Worm (Caenorhabditis elegans): ENCODE data around the gene W02G9.4.
"Not testable (repeated sequence)": the region's sequence is repeated elsewhere in the genome, so short reads cannot be mapped to it uniquely, and the experiment has no call there.

DNA sequence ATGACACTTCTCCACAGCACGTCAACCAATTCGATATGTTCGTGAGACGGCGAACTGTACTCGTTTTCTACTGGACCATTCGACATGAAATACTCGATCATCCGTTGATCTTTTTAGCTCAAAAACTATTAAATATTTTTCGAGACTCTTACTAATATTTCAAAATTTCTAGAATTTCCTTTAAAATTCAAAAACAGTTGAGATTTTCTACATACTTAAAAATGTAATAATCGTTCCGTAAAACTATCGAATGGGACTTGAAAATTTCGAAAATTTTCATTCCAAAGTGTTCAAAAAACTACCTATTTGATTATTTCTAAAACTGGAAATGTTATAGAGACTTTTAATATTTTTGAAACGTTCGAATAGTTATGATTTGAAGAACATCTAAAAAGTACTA is 41.3 kb upstream of the W02G9.4 start, which contains the start of gene sknr-1:
- TF ChIP-seq gmeb-2 (tag; optimal IDR thresholded peaks at IDR 0.05); fkh-10 (GFP tag; optimal IDR thresholded peaks at IDR 0.05); unc-3 (GFP tag; conservative IDR thresholded peaks at IDR 0.05); unc-3 (tag; optimal IDR thresholded peaks at IDR 0.05); ttx-3 (tag; optimal IDR thresholded peaks at IDR 0.05); elt-4 (tag; optimal IDR thresholded peaks at IDR 0.05); ceh-30 (tag; optimal IDR thresholded peaks at IDR 0.05); pqm-1 (tag; optimal IDR thresholded peaks at IDR 0.05); ceh-18 (tag; optimal IDR thresholded peaks at IDR 0.05): not testable (repeated sequence)
